Worm (Caenorhabditis elegans) whole organism, late embryonic: ENCODE data around the gene str-244.

Source experiments
- C38D4.7 ChIP-seq: fragments of 200-800 bp; sonication (Bioruptor generic); optimal IDR thresholded peaks from 2 replicates; lab custom pipeline; 2018; ENCODE audit warnings: mild to moderate bottlenecking, missing genetic modification characterization, moderate library complexity, missing compliant biosample characterization
- F13H6.1 ChIP-seq: sonication (generic microtip); optimal IDR thresholded peaks from 2 replicates; lab custom pipeline; 2016; ENCODE audit warnings: missing genetic modification characterization, missing compliant biosample characterization
- ahr-1 ChIP-seq: sonication (generic microtip); optimal IDR thresholded peaks from 2 replicates; lab custom pipeline; 2016; ENCODE audit warnings: missing genetic modification characterization, missing compliant biosample characterization
- ceh-9 ChIP-seq: sonication (generic microtip); optimal IDR thresholded peaks from 2 replicates; lab custom pipeline; 2016; ENCODE audit warnings: mild to moderate bottlenecking, missing genetic modification characterization, inconsistent platforms, missing compliant biosample characterization
- madf-2 ChIP-seq: sonication (generic microtip); optimal IDR thresholded peaks from 2 replicates; lab custom pipeline; 2017; ENCODE audit warnings: missing genetic modification characterization, missing compliant biosample characterization
- pha-4 ChIP-seq: fragments of 150-350 bp; optimal IDR thresholded peaks from 2 replicates; lab custom pipeline; 2018; ENCODE audit warnings: missing biosample characterization, missing genetic modification reagents, missing genetic modification characterization
- unc-86 ChIP-seq: sonication (generic microtip); optimal IDR thresholded peaks from 2 replicates; lab custom pipeline; 2016; ENCODE audit warnings: missing genetic modification characterization, missing compliant biosample characterization

DNA sequence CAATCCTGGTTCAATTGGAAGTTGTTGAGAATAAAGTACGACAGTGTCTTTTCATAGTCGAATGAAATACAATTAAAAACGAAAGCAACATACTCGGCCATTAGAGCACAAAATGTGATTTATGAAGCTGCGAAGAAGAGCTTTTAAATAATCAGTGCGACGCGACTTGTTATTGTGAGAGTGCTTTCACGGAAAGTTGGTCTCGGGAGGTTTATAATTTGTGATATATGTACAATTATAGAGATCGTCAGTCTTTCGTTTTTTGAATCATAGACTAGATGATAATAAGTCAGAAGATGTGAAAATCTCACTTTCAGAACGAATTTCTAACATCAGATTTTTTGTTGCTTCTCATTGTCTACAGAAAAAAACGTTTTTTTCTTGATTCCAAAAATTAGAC, 3.2 kb upstream of the str-244 start, which contains the start of gene srt-15:
- TF ChIP-seq C38D4.7 (GFP tag; lab: Kevin White, UChicago), result no peak
- TF ChIP-seq ahr-1, result no peak
- no peak for TF ChIP-seq madf-2 (tag; lab: Kevin White, UChicago)
- no peak for TF ChIP-seq ceh-9 (tag; lab: Kevin White, UChicago)
- no peak for TF ChIP-seq pha-4 (tag; lab: Kevin White, UChicago)
- TF ChIP-seq unc-86 (tag; lab: Kevin White, UChicago), result no peak
- TF ChIP-seq F13H6.1 (tag; lab: Kevin White, UChicago), result no peak
